Worm (Caenorhabditis elegans) whole organism, dauer: ENCODE results near the gene C48B4.11.

ENCODE experiments used
- unc-62 ChIP-seq: sonication (generic microtip); optimal IDR thresholded peaks from 2 replicates; lab custom pipeline; 2017; ENCODE audit warnings: missing biosample characterization, missing genetic modification reagents, missing genetic modification characterization

Gene C48B4.11

ce11 chrIII:9565973-9566372 lies at the start of gene C48B4.11:
Gene C48B4.11, minus strand, starts transcription at chrIII:9566115.
- no peak for TF ChIP-seq unc-62 (GFP tag; lab: Kevin White, UChicago)

- TF ChIP-seq unc-62 (GFP tag; lab: Kevin White, UChicago) = no peak
These were observed 49.2 kb upstream of the C48B4.11 start for ce11 chrIII:9615114-9615513.

DNA sequence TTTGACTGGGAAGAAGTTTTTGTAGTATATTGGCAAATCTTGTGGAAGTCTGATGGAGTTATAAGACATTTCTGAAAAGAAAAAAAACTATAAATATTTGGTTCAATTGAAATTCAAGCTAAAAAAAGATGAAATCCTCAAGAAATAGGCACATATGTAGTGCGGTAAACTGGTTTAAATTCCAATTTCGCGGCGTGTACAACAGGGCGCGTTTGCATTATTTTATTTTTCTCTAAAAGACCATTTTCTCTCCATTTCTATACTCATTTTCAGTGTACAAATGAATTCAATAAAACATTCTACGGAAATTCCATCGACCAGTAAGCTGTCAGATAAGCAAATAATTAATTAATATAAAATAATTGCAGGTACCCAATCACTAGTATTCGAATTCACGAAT lies 48.3 kb upstream of the C48B4.11 start, which contains the start of the genes pri-1 and F58A4.6:
Gene pri-1, minus strand, starts transcription at position 71 of the 400 bp plus-strand sequence.
Gene F58A4.6, plus strand, starts transcription at position 272 of the 400 bp plus-strand sequence.
- no peak for TF ChIP-seq unc-62 (GFP tag; lab: Kevin White, UChicago)

- no peak for TF ChIP-seq unc-62 (GFP tag; lab: Kevin White, UChicago)
These were observed 46.2 kb upstream of the C48B4.11 start, which contains the start of gene bbs-4 for ce11 chrIII:9612097-9612496. Gene bbs-4, minus strand, starts transcription at chrIII:9612197.

- TF ChIP-seq unc-62 (GFP tag; lab: Kevin White, UChicago) = no peak
These were observed 42.7 kb upstream of the C48B4.11 start, which contains the start of gene clec-161 for ce11 chrIII:9608650-9609049. Gene clec-161, minus strand, starts transcription at chrIII:9608750.

- no peak for TF ChIP-seq unc-62 (GFP tag; lab: Kevin White, UChicago)
These were observed 34.7 kb upstream of the C48B4.11 start, which contains the start of gene F58A4.2 for ce11 chrIII:9600645-9601044. Gene F58A4.2, minus strand, starts transcription at chrIII:9600745.

ce11 chrIII:9598168-9598567 lies 32.3 kb upstream of the C48B4.11 start, which contains the start of gene F58A4.1:
Gene F58A4.1, plus strand, starts transcription at chrIII:9598468.
- TF ChIP-seq unc-62 (GFP tag; lab: Kevin White, UChicago) = no peak

DNA sequence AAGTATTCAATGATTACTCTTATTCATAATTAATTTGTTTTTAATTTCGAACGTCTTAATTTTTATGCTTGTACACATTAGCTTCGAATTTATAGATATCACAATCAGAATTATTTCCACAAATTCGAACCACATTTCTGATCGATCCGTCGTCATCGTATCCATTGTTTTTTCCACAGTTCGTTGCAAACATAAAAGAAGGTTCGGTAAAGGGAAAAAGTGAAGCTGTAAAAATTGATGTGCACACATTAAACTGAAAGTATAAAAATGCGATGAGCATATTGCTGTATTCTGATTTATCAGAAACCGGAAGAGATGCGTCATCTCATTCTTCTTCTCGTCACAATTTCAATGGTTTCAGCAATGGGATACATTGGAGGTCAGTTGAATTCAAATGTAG lies 31.1 kb upstream of the C48B4.11 start, which contains the start of gene C48B4.12:
Gene C48B4.12, plus strand, starts transcription at position 301 of the 400 bp plus-strand sequence.
- no peak for TF ChIP-seq unc-62 (GFP tag; lab: Kevin White, UChicago)

DNA sequence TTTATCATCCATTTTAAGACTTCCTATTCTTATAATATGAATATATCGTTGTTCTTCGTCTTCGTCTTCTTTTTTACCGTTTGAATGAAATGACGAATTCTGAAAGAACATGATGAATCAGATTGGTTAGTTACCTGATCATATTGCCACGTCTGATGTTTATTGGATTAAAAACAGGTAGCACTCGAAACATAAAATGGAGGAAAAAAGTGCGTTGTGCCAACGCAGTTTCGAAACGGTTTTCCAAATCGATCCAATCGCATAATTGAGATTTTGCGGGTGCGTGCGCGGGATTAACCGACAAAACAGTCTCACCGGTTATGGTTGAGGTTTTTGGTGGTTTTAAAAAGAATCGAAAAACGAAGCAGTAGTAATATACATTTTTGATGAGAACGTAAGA lies 29.6 kb upstream of the C48B4.11 start, which contains the start of gene rom-2:
Gene rom-2, minus strand, starts transcription at position 101 of the 400 bp plus-strand sequence.
- no peak for TF ChIP-seq unc-62 (GFP tag; lab: Kevin White, UChicago)

DNA sequence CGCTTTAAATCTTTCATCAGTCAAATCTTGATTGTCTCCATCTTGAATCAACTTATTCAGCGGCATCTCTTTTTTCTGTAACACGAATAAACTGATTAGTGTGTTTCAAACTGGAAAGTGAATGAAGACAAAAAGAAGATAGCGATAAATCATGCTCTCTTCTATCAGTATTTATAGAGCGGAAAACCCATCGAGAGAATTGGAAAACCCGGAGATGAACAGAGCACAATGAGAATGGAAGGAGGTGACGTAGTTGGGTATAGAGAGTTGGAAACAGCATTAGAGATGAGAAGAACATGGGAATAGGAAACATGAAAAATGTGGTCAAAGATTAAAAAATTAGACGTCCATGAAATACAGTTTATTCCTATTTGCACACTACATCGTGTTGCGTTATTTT lies 26.2 kb upstream of the C48B4.11 start, which contains the start of gene acox-1.5:
Gene acox-1.5, minus strand, starts transcription at position 75 of the 400 bp plus-strand sequence.
- TF ChIP-seq unc-62 (GFP tag; lab: Kevin White, UChicago) = no peak

ce11 chrIII:9590212-9590611 lies 24.3 kb upstream of the C48B4.11 start:
- no peak for TF ChIP-seq unc-62 (GFP tag; lab: Kevin White, UChicago)

- TF ChIP-seq unc-62 (GFP tag; lab: Kevin White, UChicago) = no peak
These were observed 19.4 kb upstream of the C48B4.11 start for ce11 chrIII:9585314-9585713.

DNA sequence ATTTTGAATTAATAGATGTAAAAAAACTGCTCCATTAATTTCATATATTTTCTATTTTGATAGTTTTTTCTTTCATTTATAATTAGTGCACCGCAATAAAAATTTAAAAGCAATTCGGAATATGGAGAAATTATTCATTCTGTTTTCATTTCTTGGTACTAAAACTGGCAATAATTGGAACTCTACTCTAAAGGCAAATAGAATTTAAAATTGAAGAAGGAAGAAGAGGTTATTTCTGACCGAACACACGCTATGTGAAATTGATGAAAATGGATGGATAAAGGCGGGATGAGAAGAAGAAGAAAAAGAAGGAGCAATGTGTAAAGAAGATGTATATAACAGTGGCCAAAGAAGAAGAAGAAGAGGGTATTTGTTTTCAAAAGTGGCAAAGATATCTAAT lies 17.3 kb upstream of the C48B4.11 start:
- no peak for TF ChIP-seq unc-62 (GFP tag; lab: Kevin White, UChicago)

DNA sequence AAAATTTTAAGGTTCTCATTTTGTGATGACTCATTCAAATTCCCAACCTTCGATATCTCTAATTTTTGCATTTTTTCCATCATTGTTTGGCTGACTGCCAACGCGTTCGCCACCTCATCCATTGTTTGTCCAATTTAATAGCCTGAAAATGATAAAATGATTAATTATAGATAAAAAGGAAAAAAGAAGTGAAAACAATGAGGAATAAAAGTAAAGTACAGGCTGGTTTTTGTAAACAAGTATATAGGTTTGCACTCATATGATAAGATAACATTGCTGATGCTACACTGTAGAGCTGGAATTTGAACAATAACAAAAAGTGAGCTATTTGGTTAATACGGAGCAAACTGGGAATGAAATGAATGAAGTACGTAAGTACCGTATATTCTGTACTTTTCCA lies 16.3 kb upstream of the C48B4.11 start, which contains the start of gene C48B4.3:
Gene C48B4.3, minus strand, starts transcription at position 149 of the 400 bp plus-strand sequence.
- no peak for TF ChIP-seq unc-62 (GFP tag; lab: Kevin White, UChicago)

DNA sequence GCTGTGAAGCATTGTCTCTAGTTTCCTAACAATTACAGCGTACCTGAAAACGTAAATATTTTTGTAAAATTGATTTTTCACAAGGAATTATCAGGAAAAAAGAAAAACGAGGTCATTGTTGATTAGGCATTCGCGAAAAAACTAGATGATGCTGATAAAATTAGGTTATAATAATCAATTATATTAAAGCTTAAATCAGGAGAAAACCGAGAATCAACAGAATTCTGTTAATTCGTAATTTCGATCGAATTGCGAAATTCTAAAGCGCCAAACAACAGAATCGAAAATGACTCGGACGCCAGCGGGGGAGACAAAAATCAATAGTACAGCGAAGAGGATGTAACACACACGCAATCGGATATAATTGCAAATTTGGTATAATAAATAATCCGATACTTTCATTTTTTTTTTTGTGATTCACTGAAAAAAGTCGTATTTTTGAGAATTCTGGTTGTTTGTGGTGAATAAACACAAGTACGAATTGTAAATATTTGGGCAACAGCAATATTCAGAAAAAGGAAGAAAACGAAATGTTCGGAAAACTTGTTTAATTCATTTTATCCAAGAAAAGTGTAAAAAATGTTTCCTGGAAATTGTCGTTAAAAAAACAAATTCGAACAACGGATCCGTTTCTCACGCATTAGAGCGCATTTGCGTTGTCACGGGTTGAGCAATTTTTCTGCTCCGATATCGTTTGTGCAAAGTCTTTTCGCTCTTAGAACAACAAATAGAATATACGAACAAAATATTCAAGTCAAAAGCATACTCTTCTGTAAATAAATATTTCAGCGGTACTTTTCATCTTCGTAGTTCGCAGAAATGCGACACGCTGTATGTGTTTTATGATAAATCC lies 14.3 kb upstream of the C48B4.11 start, which contains the start of gene ced-7:
Gene ced-7, minus strand, starts transcription at position 51 of the 853 bp plus-strand sequence.
- TF ChIP-seq unc-62 (GFP tag; lab: Kevin White, UChicago) = no peak

DNA sequence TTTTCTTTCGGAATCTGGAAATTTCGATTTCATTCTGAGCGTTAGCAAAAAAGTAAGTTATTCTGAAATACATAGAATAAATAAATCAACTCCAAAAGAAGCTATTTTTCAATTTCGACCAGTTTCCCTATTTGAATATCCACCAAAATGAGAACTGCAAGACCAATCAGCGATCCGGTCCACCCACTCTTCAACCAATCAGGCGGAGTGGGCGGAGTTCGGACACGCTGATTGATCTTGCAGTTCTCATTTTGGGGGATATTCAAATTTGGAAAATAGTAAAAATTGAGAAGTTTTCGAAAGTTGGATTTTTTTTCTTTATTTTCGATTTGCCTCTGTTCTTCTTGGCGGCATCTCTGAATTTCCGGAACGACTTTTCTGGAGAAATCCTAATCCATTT lies 5.0 kb upstream of the C48B4.11 start:
- TF ChIP-seq unc-62 (GFP tag; lab: Kevin White, UChicago) = no peak
